Worm (Caenorhabditis elegans): Measurements from ENCODE around the gene F25H8.2.
"Not testable (repeated sequence)": the region's sequence is repeated elsewhere in the genome, so short reads cannot be mapped to it uniquely, and the experiment has no call there.

Gene F25H8.2

ce11 chrIV:9894331-9894730 lies 37.7 kb upstream of the F25H8.2 start, which contains the start of gene msp-77:
TSS of gene msp-77 (plus strand) at chrIV:9894631.
- not testable (repeated sequence) for TF ChIP-seq lin-11 (tag; optimal IDR thresholded peaks at IDR 0.05); blmp-1 (tag; optimal IDR thresholded peaks at IDR 0.05; ENCODE audit: insufficient read depth); nhr-10 (tag; optimal IDR thresholded peaks at IDR 0.05)

ce11 chrIV:9895088-9895487 lies 36.9 kb upstream of the F25H8.2 start, which contains the start of gene ssp-32:
TSS of gene ssp-32 (plus strand) at chrIV:9895388.
- TF ChIP-seq crh-2 (tag; optimal IDR thresholded peaks at IDR 0.05) (no peak), egl-27 (tag; optimal IDR thresholded peaks at IDR 0.05) (no peak), elt-1 (tag; optimal IDR thresholded peaks at IDR 0.05) (no peak), ZK546.5 (tag; optimal IDR thresholded peaks at IDR 0.05) (no peak), fos-1 (tag; optimal IDR thresholded peaks at IDR 0.05) (no peak), sma-9 (GFP tag; optimal IDR thresholded peaks at IDR 0.05) (no peak), sma-9 (tag; optimal IDR thresholded peaks at IDR 0.05) (no peak), sma-3 (GFP tag; optimal IDR thresholded peaks at IDR 0.05) (no peak), F13H6.1 (tag; optimal IDR thresholded peaks at IDR 0.05) (no peak), ceh-82 (tag; optimal IDR thresholded peaks at IDR 0.05) (no peak), nhr-12 (tag; optimal IDR thresholded peaks at IDR 0.05) (no peak), ceh-16 (tag; optimal IDR thresholded peaks at IDR 0.05) (no peak), nhr-237 (tag; optimal IDR thresholded peaks at IDR 0.05) (no peak), nhr-129 (tag; optimal IDR thresholded peaks at IDR 0.05) (no peak), C34F6.9 (tag; optimal IDR thresholded peaks at IDR 0.05) (no peak), unc-62 (GFP tag; optimal IDR thresholded peaks at IDR 0.05) (no peak)

ce11 chrIV:9898712-9899111 lies 33.3 kb upstream of the F25H8.2 start, which contains the start of gene tbc-3:
TSS of gene tbc-3 (plus strand) at chrIV:9899012.
- TF ChIP-seq alr-1 (tag; optimal IDR thresholded peaks at IDR 0.05) (no peak), lin-11 (tag; optimal IDR thresholded peaks at IDR 0.05) (no peak), ceh-16 (tag; optimal IDR thresholded peaks at IDR 0.05) (no peak), peb-1 (tag; optimal IDR thresholded peaks at IDR 0.05) (no peak), ztf-4 (tag; optimal IDR thresholded peaks at IDR 0.05) (no peak), lin-13 (GFP tag; optimal IDR thresholded peaks at IDR 0.05) (no peak), mdl-1 (tag; optimal IDR thresholded peaks at IDR 0.05) (no peak), ZK546.5 (tag; optimal IDR thresholded peaks at IDR 0.05) (no peak), unc-39 (tag; optimal IDR thresholded peaks at IDR 0.05) (no peak), nhr-237 (tag; optimal IDR thresholded peaks at IDR 0.05) (no peak), nhr-21 (tag; optimal IDR thresholded peaks at IDR 0.05) (no peak), lsy-2 (tag; optimal IDR thresholded peaks at IDR 0.05) (no peak)

ce11 chrIV:9899227-9899626 lies 32.8 kb upstream of the F25H8.2 start:
- no peak for TF ChIP-seq ama-1 (optimal IDR thresholded peaks at IDR 0.05)
- no peak for TF ChIP-seq blmp-1 (tag; optimal IDR thresholded peaks at IDR 0.05; ENCODE audit: insufficient read depth)
- TF ChIP-seq nhr-129 (tag; optimal IDR thresholded peaks at IDR 0.05): peak; percentile 34
- TF ChIP-seq crh-2 (tag; optimal IDR thresholded peaks at IDR 0.05): peak; percentile 5
- TF ChIP-seq C34F6.9 (tag; optimal IDR thresholded peaks at IDR 0.05): peak; percentile 21

DNA sequence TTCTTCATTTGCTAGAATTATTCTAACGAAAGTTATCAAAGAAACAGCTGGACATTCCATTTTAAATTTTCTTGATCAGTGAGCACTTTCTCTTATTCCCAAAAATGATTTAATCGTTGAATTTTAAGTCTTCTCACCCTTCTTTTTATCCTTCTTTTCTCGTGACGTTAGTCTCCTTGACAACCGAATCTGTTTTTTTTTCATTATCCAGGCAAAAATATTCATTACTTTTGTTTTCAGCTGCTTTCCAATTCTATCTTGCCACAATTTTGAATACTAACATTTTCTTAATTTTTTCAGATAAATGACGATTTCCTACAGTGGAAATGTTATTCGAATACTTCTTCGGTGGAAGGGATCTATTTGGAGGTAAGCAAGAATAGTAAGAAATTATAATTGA lies 28.4 kb upstream of the F25H8.2 start, which contains the start of gene best-13:
best-13 (plus strand) TSS at position 301 of the 400 bp plus-strand sequence.
- TF ChIP-seq nhr-77 (tag; optimal IDR thresholded peaks at IDR 0.05) (no peak), lin-13 (GFP tag; optimal IDR thresholded peaks at IDR 0.05) (no peak), nhr-129 (tag; optimal IDR thresholded peaks at IDR 0.05) (no peak), snpc-4 (tag; optimal IDR thresholded peaks at IDR 0.05) (no peak), nhr-6 (tag; optimal IDR thresholded peaks at IDR 0.05) (no peak), fos-1 (tag; optimal IDR thresholded peaks at IDR 0.05) (no peak), mdl-1 (tag; optimal IDR thresholded peaks at IDR 0.05) (no peak), blmp-1 (tag; optimal IDR thresholded peaks at IDR 0.05; ENCODE audit: insufficient read depth) (no peak), lsy-2 (tag; optimal IDR thresholded peaks at IDR 0.05) (no peak), unc-55 (GFP tag; optimal IDR thresholded peaks at IDR 0.05) (no peak), lin-39 (tag; optimal IDR thresholded peaks at IDR 0.05) (no peak), peb-1 (tag; optimal IDR thresholded peaks at IDR 0.05) (no peak)

DNA sequence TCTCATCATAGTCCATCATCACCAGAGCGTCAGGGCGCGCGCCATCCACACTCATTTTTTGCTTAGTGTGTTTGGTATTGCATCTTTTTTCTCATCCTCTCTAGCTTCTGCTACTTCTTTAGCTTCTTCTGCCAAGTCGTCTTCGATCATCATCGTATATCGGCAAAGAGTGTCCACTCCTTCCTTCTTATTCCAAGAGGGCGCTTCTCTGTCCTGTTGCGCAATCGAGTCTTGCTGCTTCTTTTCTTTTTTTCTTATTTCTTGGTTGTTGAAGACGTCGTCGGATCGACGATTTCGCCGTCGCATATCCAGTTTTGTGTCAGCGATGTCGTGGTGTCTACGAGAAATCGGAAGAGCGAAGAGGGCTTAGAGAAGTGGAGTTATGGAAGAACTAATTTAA lies 19.0 kb upstream of the F25H8.2 start:
- TF ChIP-seq ztf-1 (GFP tag; conservative IDR thresholded peaks at IDR 0.05): no peak
- TF ChIP-seq nhr-25 (tag; optimal IDR thresholded peaks at IDR 0.05): no peak
- TF ChIP-seq unc-62 (GFP tag; optimal IDR thresholded peaks at IDR 0.05): no peak
- no peak for TF ChIP-seq mdl-1 (tag; optimal IDR thresholded peaks at IDR 0.05)
- TF ChIP-seq snpc-4 (tag; optimal IDR thresholded peaks at IDR 0.05): no peak
- TF ChIP-seq peb-1 (tag; optimal IDR thresholded peaks at IDR 0.05): no peak
- TF ChIP-seq egl-27 (tag; optimal IDR thresholded peaks at IDR 0.05): no peak
